Fruit fly (Drosophila melanogaster): ENCODE measurements around the gene Bruce.

DNA sequence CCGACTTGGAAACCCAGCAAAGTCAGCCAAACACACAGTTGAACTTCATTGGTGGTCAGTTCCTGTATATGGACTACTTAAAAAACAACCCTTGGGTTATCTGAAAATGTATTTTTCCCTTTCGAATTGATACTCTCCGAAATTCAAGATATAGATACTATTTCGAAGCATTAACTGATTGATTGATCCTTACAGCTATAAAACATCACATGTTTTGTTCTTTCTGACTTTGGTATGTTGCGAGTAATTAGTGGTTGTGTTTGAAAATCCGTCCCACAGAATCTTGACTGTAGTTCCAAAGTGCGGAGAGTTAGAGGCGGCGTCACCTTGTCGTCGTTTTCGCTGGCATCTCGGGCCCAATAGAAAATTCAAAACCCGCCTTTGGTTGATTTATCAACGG is 48.9 kb upstream of the Bruce start:
- TF ChIP-seq usp (GFP tag; optimal IDR thresholded peaks at IDR 0.05) (no peak), CG8478 (optimal IDR thresholded peaks at IDR 0.05) (no peak), EcR (GFP tag; optimal IDR thresholded peaks at IDR 0.05) (no peak), psq (optimal IDR thresholded peaks at IDR 0.05) (no peak), pan (optimal IDR thresholded peaks at IDR 0.05) (no peak), Dll (optimal IDR thresholded peaks at IDR 0.05) (no peak)
